Worm (Caenorhabditis elegans) whole organism, L3 larva: Measurements from ENCODE around the gene F59A6.3.

Experiments used
- R02D3.7 ChIP-seq: fragments of 150-350 bp; optimal IDR thresholded peaks from 2 replicates; lab custom pipeline; 2014; ENCODE audit warnings: missing biosample characterization, missing genetic modification characterization
- ZK546.5 ChIP-seq: sonication (generic microtip); optimal IDR thresholded peaks from 2 replicates; lab custom pipeline; 2017; ENCODE audit warnings: missing biosample characterization, missing genetic modification characterization
- aly-2 ChIP-seq: fragments of 150-350 bp; optimal IDR thresholded peaks from 2 replicates; lab custom pipeline; 2014; ENCODE audit warnings: missing biosample characterization, missing genetic modification characterization
- ama-1 ChIP-seq: fragments of 150-350 bp; optimal IDR thresholded peaks from 2 replicates; lab custom pipeline; 2018
- ceh-28 ChIP-seq: fragments of 150-350 bp; optimal IDR thresholded peaks from 2 replicates; lab custom pipeline; 2014; ENCODE audit warnings: missing biosample characterization, missing genetic modification reagents, missing genetic modification characterization
- ceh-82 ChIP-seq: fragments of 150-350 bp; optimal IDR thresholded peaks from 2 replicates; lab custom pipeline; 2014; ENCODE audit warnings: missing biosample characterization, missing genetic modification characterization
- ceh-9 ChIP-seq: sonication (generic microtip); optimal IDR thresholded peaks from 2 replicates; lab custom pipeline; 2018; ENCODE audit warnings: missing biosample characterization, missing genetic modification characterization
- daf-12 ChIP-seq: fragments of 150-350 bp; optimal IDR thresholded peaks from 2 replicates; lab custom pipeline; 2014; ENCODE audit warnings: missing biosample characterization, missing genetic modification reagents, missing genetic modification characterization
- egl-5 ChIP-seq: fragments of 150-350 bp; optimal IDR thresholded peaks from 2 replicates; lab custom pipeline; 2017; ENCODE audit warnings: missing biosample characterization, missing genetic modification reagents, missing genetic modification characterization, inconsistent platforms
- elt-1 ChIP-seq: fragments of 150-350 bp; optimal IDR thresholded peaks from 2 replicates; lab custom pipeline; 2014; ENCODE audit warnings: missing biosample characterization, missing genetic modification characterization
- elt-2 ChIP-seq: sonication (generic microtip); optimal IDR thresholded peaks from 2 replicates; lab custom pipeline; 2016; ENCODE audit warnings: missing genetic modification reagents, mild to moderate bottlenecking, missing genetic modification characterization, missing compliant biosample characterization
- elt-3 ChIP-seq, 3 experiments: fragments of 150-350 bp in 1 of 3; sonication (generic microtip) in 2 of 3; optimal IDR thresholded peaks; 2 replicates in 2 of 3; 4 replicates in 1 of 3; lab custom pipeline; 2014 to 2017; ENCODE audit warnings: missing biosample characterization in 3 of 3, missing genetic modification characterization in 3 of 3
- eor-1 ChIP-seq, 2 experiments: fragments of 150-350 bp; optimal IDR thresholded peaks; 2 replicates each; lab custom pipeline; 2014 to 2018; ENCODE audit warnings: missing biosample characterization in 2 of 2, missing genetic modification characterization in 2 of 2
- fkh-2 ChIP-seq: fragments of 150-350 bp; optimal IDR thresholded peaks from 2 replicates; lab custom pipeline; 2014; ENCODE audit warnings: missing biosample characterization, missing genetic modification reagents, missing genetic modification characterization
- fos-1 ChIP-seq: fragments of 150-350 bp; optimal IDR thresholded peaks from 2 replicates; lab custom pipeline; 2014; ENCODE audit warnings: missing biosample characterization, missing genetic modification characterization
- hmg-11 ChIP-seq: sonication (generic microtip); optimal IDR thresholded peaks from 2 replicates; lab custom pipeline; 2016; ENCODE audit warnings: missing genetic modification characterization, missing compliant biosample characterization
- lin-15B ChIP-seq: fragments of 150-350 bp; optimal IDR thresholded peaks from 2 replicates; lab custom pipeline; 2014; ENCODE audit warnings: missing biosample characterization, missing genetic modification characterization
- lin-39 ChIP-seq: fragments of 150-350 bp; optimal IDR thresholded peaks from 2 replicates; lab custom pipeline; 2018; ENCODE audit warnings: missing biosample characterization, missing genetic modification reagents, missing genetic modification characterization
- lsy-12 ChIP-seq: sonication (generic microtip); optimal IDR thresholded peaks from 2 replicates; lab custom pipeline; 2016; ENCODE audit warnings: mild to moderate bottlenecking, missing genetic modification characterization, missing compliant biosample characterization
- mdl-1 ChIP-seq: fragments of 150-350 bp; optimal IDR thresholded peaks from 2 replicates; lab custom pipeline; 2014; ENCODE audit warnings: missing biosample characterization, missing genetic modification characterization
- mml-1 ChIP-seq: fragments of 150-350 bp; sonication (generic microtip); optimal IDR thresholded peaks from 3 replicates; lab custom pipeline; 2014; ENCODE audit warnings: missing biosample characterization, missing genetic modification characterization
- nfya-1 ChIP-seq: sonication (generic microtip); optimal IDR thresholded peaks from 2 replicates; lab custom pipeline; 2017; ENCODE audit warnings: missing genetic modification characterization, mild to moderate bottlenecking, missing compliant biosample characterization, antibody characterized with exemption, moderate library complexity; ENCODE audit not compliant: insufficient read depth
- nhr-11 ChIP-seq: fragments of 150-350 bp; optimal IDR thresholded peaks from 2 replicates; lab custom pipeline; 2014; ENCODE audit warnings: missing biosample characterization, missing genetic modification characterization
- nhr-12 ChIP-seq: fragments of 150-350 bp; optimal IDR thresholded peaks from 2 replicates; lab custom pipeline; 2014; ENCODE audit warnings: missing biosample characterization, missing genetic modification characterization
- nhr-23 ChIP-seq: fragments of 150-350 bp; optimal IDR thresholded peaks from 2 replicates; lab custom pipeline; 2014; ENCODE audit warnings: missing biosample characterization, missing genetic modification reagents, missing genetic modification characterization
- nhr-237 ChIP-seq: fragments of 150-350 bp; optimal IDR thresholded peaks from 2 replicates; lab custom pipeline; 2014; ENCODE audit warnings: missing biosample characterization, missing genetic modification characterization
- nhr-25 ChIP-seq: sonication (generic microtip); optimal IDR thresholded peaks from 2 replicates; lab custom pipeline; 2017; ENCODE audit warnings: missing biosample characterization, missing genetic modification characterization
- nhr-28 ChIP-seq: fragments of 150-350 bp; optimal IDR thresholded peaks from 2 replicates; lab custom pipeline; 2014; ENCODE audit warnings: missing biosample characterization, missing genetic modification characterization
- nhr-43 ChIP-seq: sonication (generic microtip); optimal IDR thresholded peaks from 2 replicates; lab custom pipeline; 2016; ENCODE audit warnings: mild to moderate bottlenecking, missing genetic modification characterization, missing compliant biosample characterization; ENCODE audit not compliant: poor library complexity, severe bottlenecking
- nhr-67 ChIP-seq: fragments of 150-350 bp; optimal IDR thresholded peaks from 2 replicates; lab custom pipeline; 2014; ENCODE audit warnings: missing biosample characterization, missing genetic modification characterization
- nhr-76 ChIP-seq: fragments of 150-350 bp; sonication (generic microtip); optimal IDR thresholded peaks from 5 replicates; lab custom pipeline; 2014; ENCODE audit warnings: missing biosample characterization, missing genetic modification characterization
- nhr-77 ChIP-seq: fragments of 150-350 bp; optimal IDR thresholded peaks from 2 replicates; lab custom pipeline; 2014; ENCODE audit warnings: missing biosample characterization, missing genetic modification characterization
- pha-4 ChIP-seq: fragments of 150-350 bp; optimal IDR thresholded peaks from 2 replicates; lab custom pipeline; 2014; ENCODE audit warnings: missing biosample characterization, missing genetic modification reagents, missing genetic modification characterization
- pqm-1 ChIP-seq: fragments of 150-350 bp; optimal IDR thresholded peaks from 2 replicates; lab custom pipeline; 2017; ENCODE audit warnings: missing biosample characterization, missing genetic modification characterization, inconsistent platforms
- skn-1 ChIP-seq: fragments of 150-350 bp; optimal IDR thresholded peaks from 2 replicates; lab custom pipeline; 2014; ENCODE audit warnings: missing biosample characterization, missing genetic modification characterization
- snpc-4 ChIP-seq: fragments of 150-350 bp; optimal IDR thresholded peaks from 2 replicates; lab custom pipeline; 2014; ENCODE audit warnings: missing biosample characterization, missing genetic modification characterization
- unc-62 ChIP-seq: fragments of 150-350 bp; sonication (generic microtip); optimal IDR thresholded peaks from 4 replicates; lab custom pipeline; 2014; ENCODE audit warnings: missing biosample characterization, missing genetic modification reagents, missing genetic modification characterization
- zag-1 ChIP-seq: fragments of 150-350 bp; optimal IDR thresholded peaks from 2 replicates; lab custom pipeline; 2014; ENCODE audit warnings: missing biosample characterization, missing genetic modification characterization
- ztf-11 ChIP-seq: fragments of 150-350 bp; optimal IDR thresholded peaks from 2 replicates; lab custom pipeline; 2014; ENCODE audit warnings: missing biosample characterization, missing genetic modification characterization
- ztf-4 ChIP-seq: fragments of 150-350 bp; optimal IDR thresholded peaks from 2 replicates; lab custom pipeline; 2014; ENCODE audit warnings: missing biosample characterization, missing genetic modification characterization

The F59A6.3 gene

ce11 chrII:5008033-5008432 lies at the start of gene F59A6.3:
Gene F59A6.3 (plus strand): TSS chrII:5008333.
- TF ChIP-seq ZK546.5 (tag; lab: Kevin White, UChicago) (no peak), unc-62 (GFP tag; lab: Kevin White, UChicago) (no peak), lsy-12 (tag; lab: Kevin White, UChicago) (no peak), nhr-76 (tag; lab: Kevin White, UChicago) (no peak), ama-1 (lab: Kevin White, UChicago) (no peak), egl-5 (tag; lab: Kevin White, UChicago) (no peak), mml-1 (tag; lab: Kevin White, UChicago) (no peak), nhr-43 (tag; lab: Kevin White, UChicago) (no peak), zag-1 (no peak), nhr-12 (tag; lab: Kevin White, UChicago) (no peak), fos-1 (tag; lab: Kevin White, UChicago) (no peak)

DNA sequence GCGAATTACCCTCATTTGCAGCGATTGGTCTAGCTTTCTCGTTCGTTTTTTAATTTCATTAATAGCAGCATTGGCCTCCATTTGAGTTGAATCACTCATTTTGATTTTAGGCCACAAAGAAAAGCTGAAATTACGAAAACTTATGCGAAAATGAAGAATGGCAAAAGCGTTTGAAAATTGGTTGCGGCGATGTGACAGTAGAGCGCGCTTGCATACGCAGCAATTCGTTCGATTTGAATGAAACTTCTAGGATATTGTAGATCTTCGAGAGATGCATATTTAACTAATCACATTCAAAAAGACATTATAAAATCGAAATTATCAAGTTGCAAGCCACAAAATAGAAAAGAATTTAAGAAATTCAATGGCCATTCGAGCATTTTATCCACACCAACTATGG lies 48.4 kb upstream of the F59A6.3 start, which contains the start of gene ulp-2:
TSS of gene ulp-2 (minus strand) at position 158 of the 400 bp plus-strand sequence.
- peak; percentile 28 for TF ChIP-seq nhr-25 (tag; lab: Kevin White, UChicago)
- TF ChIP-seq nhr-43 (tag; lab: Kevin White, UChicago), result no peak
- no peak for TF ChIP-seq ama-1 (lab: Kevin White, UChicago)
- peak; percentile 15 for TF ChIP-seq elt-2 (tag; lab: Kevin White, UChicago)
- no peak for TF ChIP-seq nhr-237 (tag; lab: Kevin White, UChicago)
- TF ChIP-seq nhr-23 (tag; lab: Kevin White, UChicago), result no peak
- TF ChIP-seq nhr-76 (tag; lab: Kevin White, UChicago), result no peak
- TF ChIP-seq ZK546.5 (tag; lab: Kevin White, UChicago), result no peak
- TF ChIP-seq ceh-82, result no peak
- no peak for TF ChIP-seq zag-1
- peak; percentile 49 for TF ChIP-seq lin-15B (tag; lab: Kevin White, UChicago)
- no peak for TF ChIP-seq nhr-28
- TF ChIP-seq nhr-11, result no peak
- TF ChIP-seq ceh-9 (tag; lab: Kevin White, UChicago), result no peak
- no peak for TF ChIP-seq snpc-4 (tag; lab: Kevin White, UChicago)
- peak; percentile 12 for TF ChIP-seq hmg-11 (tag; lab: Kevin White, UChicago)
- no peak for TF ChIP-seq ceh-28 (tag; lab: Kevin White, UChicago)
- TF ChIP-seq fkh-2 (tag; lab: Kevin White, UChicago), result no peak
- TF ChIP-seq mml-1 (tag; lab: Kevin White, UChicago), result no peak
- TF ChIP-seq nhr-67 (tag; lab: Kevin White, UChicago), result no peak
- TF ChIP-seq aly-2 (tag; lab: Kevin White, UChicago), result no peak
- no peak for TF ChIP-seq daf-12 (tag; lab: Kevin White, UChicago)
- peak; percentile 42 for TF ChIP-seq pha-4
- no peak for TF ChIP-seq ztf-4 (tag; lab: Kevin White, UChicago)
- TF ChIP-seq skn-1 (tag; lab: Kevin White, UChicago), result peak; percentile 34
- TF ChIP-seq unc-62 (GFP tag; lab: Kevin White, UChicago), result no peak
- no peak for TF ChIP-seq eor-1 (tag; optimal IDR thresholded peaks at IDR 0.05; lab: Kevin White, UChicago)
- TF ChIP-seq elt-3 (tag; optimal IDR thresholded peaks at IDR 0.05; lab: Kevin White, UChicago), result no peak
- TF ChIP-seq mdl-1 (tag; lab: Kevin White, UChicago), result no peak
- no peak for TF ChIP-seq elt-1 (tag; lab: Kevin White, UChicago)
- TF ChIP-seq fos-1 (tag; lab: Kevin White, UChicago), result no peak
- TF ChIP-seq pqm-1 (tag; lab: Kevin White, UChicago), result no peak
- TF ChIP-seq nhr-12 (tag; lab: Kevin White, UChicago), result no peak
- peak; percentile 38 for TF ChIP-seq lin-39 (tag; lab: Kevin White, UChicago)
- no peak for TF ChIP-seq nhr-77 (tag; lab: Kevin White, UChicago)
- no peak for TF ChIP-seq ztf-11 (tag; lab: Kevin White, UChicago)
- TF ChIP-seq R02D3.7 (tag; lab: Kevin White, UChicago), result no peak
- peak; percentile 15 for TF ChIP-seq nfya-1 (tag; lab: Kevin White, UChicago)
- TF ChIP-seq, all 47 proteins: peak for 8

DNA sequence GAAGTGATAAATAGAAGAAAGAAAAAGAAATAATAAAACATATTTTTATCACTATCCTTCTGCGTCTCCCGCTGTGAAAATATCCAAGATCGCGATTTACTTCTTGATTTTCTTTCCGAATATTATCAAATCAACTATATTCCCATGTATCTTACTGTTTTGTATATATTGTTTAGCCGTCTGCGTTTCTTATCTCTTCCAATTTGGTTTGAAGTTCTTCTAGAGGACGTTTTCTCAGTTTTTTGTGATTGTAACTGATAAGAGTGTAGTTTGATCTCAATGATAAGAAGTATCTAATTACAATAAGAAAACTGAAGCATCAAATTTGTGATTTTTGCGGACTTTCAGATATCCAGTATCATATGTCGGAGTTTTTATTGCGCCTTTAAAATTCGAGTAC lies 47.4 kb upstream of the F59A6.3 start:
- TF ChIP-seq ztf-4 (tag; lab: Kevin White, UChicago) (no peak), elt-3 (tag; optimal IDR thresholded peaks at IDR 0.05; lab: Kevin White, UChicago) (no peak), elt-2 (tag; lab: Kevin White, UChicago) (peak; percentile 95), elt-1 (tag; lab: Kevin White, UChicago) (no peak), snpc-4 (tag; lab: Kevin White, UChicago) (no peak), lin-15B (tag; lab: Kevin White, UChicago) (no peak), ZK546.5 (tag; lab: Kevin White, UChicago) (no peak), pqm-1 (tag; lab: Kevin White, UChicago) (peak; percentile 60), nhr-76 (tag; lab: Kevin White, UChicago) (peak; percentile 65), nhr-11 (no peak), nhr-23 (tag; lab: Kevin White, UChicago) (peak; percentile 35), egl-5 (tag; lab: Kevin White, UChicago) (no peak), ceh-82 (no peak), lin-39 (tag; lab: Kevin White, UChicago) (no peak)
